Worm (Caenorhabditis elegans) whole organism, young adult: ENCODE data around the gene ccdc-149.

Experiments used
- B0261.1 ChIP-seq: sonication (generic microtip); optimal IDR thresholded peaks from 2 replicates; lab custom pipeline; 2016; ENCODE audit warnings: mild to moderate bottlenecking, missing genetic modification characterization, moderate library complexity, missing compliant biosample characterization
- B0336.3 ChIP-seq: fragments of 200-800 bp; sonication (Bioruptor generic); IDR thresholded peaks from 2 replicates; pipeline ENCODE4 v1.3.6; 2022; ENCODE audit warnings: missing genetic modification characterization, missing compliant biosample characterization
- D2030.7 ChIP-seq: fragments of 200-800 bp; sonication (Bioruptor generic); IDR thresholded peaks from 2 replicates; pipeline ENCODE4 v1.3.6; 2022; ENCODE audit warnings: missing genetic modification reagents, missing genetic modification characterization, missing compliant biosample characterization
- F10E7.11 ChIP-seq: sonication (generic microtip); optimal IDR thresholded peaks from 2 replicates; lab custom pipeline; 2017; ENCODE audit warnings: mild to moderate bottlenecking, missing genetic modification characterization, moderate library complexity, missing compliant biosample characterization
- F49E8.2 ChIP-seq: sonication (generic microtip); optimal IDR thresholded peaks from 3 replicates; lab custom pipeline; 2017; ENCODE audit warnings: missing genetic modification characterization, mild to moderate bottlenecking, missing compliant biosample characterization, antibody characterized with exemption, moderate library complexity; ENCODE audit not compliant: insufficient read depth
- T26A5.8 ChIP-seq: sonication (generic microtip); optimal IDR thresholded peaks from 2 replicates; lab custom pipeline; 2016; ENCODE audit warnings: missing genetic modification characterization, missing compliant biosample characterization
- Y53F4B.3 ChIP-seq: fragments of 200-800 bp; sonication (Bioruptor generic); IDR thresholded peaks from 2 replicates; pipeline ENCODE4 v1.3.6; 2022; ENCODE audit warnings: missing genetic modification reagents, missing genetic modification characterization, missing compliant biosample characterization
- Y53G8AR.9 ChIP-seq: fragments of 200-800 bp; sonication (Bioruptor generic); conservative IDR thresholded peaks from 2 replicates; pipeline ENCODE4 v1.3.6; 2022; ENCODE audit warnings: missing genetic modification reagents, missing genetic modification characterization, missing compliant biosample characterization
- Y56A3A.18 ChIP-seq: fragments of 200-800 bp; sonication (Bioruptor generic); IDR thresholded peaks from 2 replicates; pipeline ENCODE4 v1.3.6; 2022; ENCODE audit warnings: missing genetic modification reagents, missing genetic modification characterization, missing compliant biosample characterization
- Y79H2A.3 ChIP-seq: fragments of 200-800 bp; sonication (Bioruptor generic); conservative IDR thresholded peaks from 2 replicates; pipeline ENCODE4 v1.3.6; 2022; ENCODE audit warnings: missing genetic modification reagents, missing genetic modification characterization, missing compliant biosample characterization
- ama-1 ChIP-seq, 3 experiments: fragments of 150-350 bp in 1 of 3; sonication (generic microtip) in 2 of 3; optimal IDR thresholded peaks; 2 replicates each; lab custom pipeline; 2014 to 2018; ENCODE audit warnings: missing biosample characterization in 2 of 3, missing genetic modification characterization in 2 of 3, missing genetic modification reagents in 2 of 3
- atf-7 ChIP-seq: sonication (generic microtip); optimal IDR thresholded peaks from 2 replicates; lab custom pipeline; 2017; ENCODE audit warnings: mild to moderate bottlenecking, missing genetic modification characterization, missing compliant biosample characterization
- attf-3 ChIP-seq: fragments of 200-800 bp; sonication (Bioruptor generic); conservative IDR thresholded peaks from 2 replicates; pipeline ENCODE4 v1.3.6; 2022; ENCODE audit warnings: missing genetic modification reagents, missing genetic modification characterization, missing compliant biosample characterization
- die-1 ChIP-seq: sonication (generic microtip); optimal IDR thresholded peaks from 2 replicates; lab custom pipeline; 2016; ENCODE audit warnings: missing genotype, mild to moderate bottlenecking, missing genetic modification characterization, missing compliant biosample characterization
- dpff-1 ChIP-seq: sonication (generic microtip); optimal IDR thresholded peaks from 2 replicates; lab custom pipeline; 2017; ENCODE audit warnings: mild to moderate bottlenecking, missing genetic modification characterization, missing compliant biosample characterization
- ekl-4 ChIP-seq: fragments of 200-800 bp; sonication (Bioruptor generic); IDR thresholded peaks from 2 replicates; pipeline ENCODE4 v1.3.6; 2022; ENCODE audit warnings: missing genetic modification reagents, missing genetic modification characterization, missing compliant biosample characterization
- gei-17 ChIP-seq: fragments of 200-800 bp; sonication (Bioruptor generic); optimal IDR thresholded peaks from 2 replicates; lab custom pipeline; 2018; ENCODE audit warnings: mild to moderate bottlenecking, missing genetic modification characterization, missing compliant biosample characterization
- hmg-20 ChIP-seq: fragments of 200-800 bp; sonication (Bioruptor generic); IDR thresholded peaks from 2 replicates; pipeline ENCODE4 v1.3.6; 2022; ENCODE audit warnings: missing genetic modification reagents, missing genetic modification characterization, missing compliant biosample characterization
- hrde-1 ChIP-seq: sonication (generic microtip); optimal IDR thresholded peaks from 2 replicates; lab custom pipeline; 2016; ENCODE audit warnings: missing genetic modification characterization, mild to moderate bottlenecking, missing compliant biosample characterization, moderate library complexity, missing genotype, missing genetic modification reagents, borderline replicate concordance
- lin-35 ChIP-seq, 3 experiments: fragments of 150-350 bp in 2 of 3; sonication (generic microtip) in 1 of 3; optimal IDR thresholded peaks; 2 replicates each; lab custom pipeline; 2014 to 2018; ENCODE audit warnings: missing biosample characterization in 3 of 3, missing genetic modification characterization in 3 of 3, missing genetic modification reagents in 3 of 3
- lin-54 ChIP-seq: fragments of 200-800 bp; sonication (Bioruptor generic); optimal IDR thresholded peaks from 2 replicates; lab custom pipeline; 2018; ENCODE audit warnings: mild to moderate bottlenecking, missing genetic modification characterization, missing compliant biosample characterization
- madf-10 ChIP-seq: sonication (generic microtip); optimal IDR thresholded peaks from 2 replicates; lab custom pipeline; 2016; ENCODE audit warnings: mild to moderate bottlenecking, missing genetic modification characterization, missing compliant biosample characterization
- madf-3 ChIP-seq: fragments of 200-800 bp; sonication (Bioruptor generic); IDR thresholded peaks from 2 replicates; pipeline ENCODE4 v1.3.6; 2022; ENCODE audit warnings: missing genetic modification reagents, missing genetic modification characterization, missing compliant biosample characterization
- nfyb-1 ChIP-seq: fragments of 200-800 bp; sonication (Bioruptor generic); IDR thresholded peaks from 2 replicates; pipeline ENCODE4 v1.3.6; 2022; ENCODE audit warnings: missing genetic modification reagents, missing genetic modification characterization, missing compliant biosample characterization
- nhr-179 ChIP-seq: sonication (generic microtip); optimal IDR thresholded peaks from 2 replicates; lab custom pipeline; 2016; ENCODE audit warnings: mild to moderate bottlenecking, missing genetic modification characterization, missing compliant biosample characterization
- nhr-27 ChIP-seq: fragments of 200-800 bp; sonication (Bioruptor generic); optimal IDR thresholded peaks from 2 replicates; lab custom pipeline; 2018; ENCODE audit warnings: mild to moderate bottlenecking, missing genetic modification characterization, moderate library complexity, missing compliant biosample characterization
- rcor-1 ChIP-seq: fragments of 200-800 bp; sonication (Bioruptor generic); IDR thresholded peaks from 2 replicates; pipeline ENCODE4 v1.3.6; 2022; ENCODE audit warnings: missing genetic modification reagents, missing genetic modification characterization, missing compliant biosample characterization
- rec-8 ChIP-seq, 2 experiments: sonication (generic microtip); optimal IDR thresholded peaks; 2 replicates each; lab custom pipeline; 2016; ENCODE audit warnings: mild to moderate bottlenecking in 2 of 2, missing genetic modification characterization in 2 of 2, missing genetic modification reagents in 2 of 2, missing genotype in 2 of 2, missing biosample characterization in 1 of 2, missing compliant biosample characterization in 1 of 2, moderate library complexity in 1 of 2
- repo-1 ChIP-seq: sonication (generic microtip); optimal IDR thresholded peaks from 2 replicates; lab custom pipeline; 2017; ENCODE audit warnings: mild to moderate bottlenecking, missing genetic modification characterization, missing compliant biosample characterization
- rpc-1 ChIP-seq, 2 experiments: fragments of 150-350 bp in 1 of 2; sonication (generic microtip) in 1 of 2; optimal IDR thresholded peaks; 2 replicates each; lab custom pipeline; 2014 to 2018; ENCODE audit warnings: missing biosample characterization in 1 of 2, missing genetic modification characterization in 1 of 2, missing genetic modification reagents in 1 of 2, missing genotype in 1 of 2
- sdz-38 ChIP-seq: sonication (generic microtip); optimal IDR thresholded peaks from 2 replicates; lab custom pipeline; 2016; ENCODE audit warnings: missing genotype, missing genetic modification characterization, missing compliant biosample characterization
- sea-2 ChIP-seq: fragments of 200-800 bp; sonication (Bioruptor generic); IDR thresholded peaks from 2 replicates; pipeline ENCODE4 v1.3.6; 2022; ENCODE audit warnings: missing genetic modification characterization, missing compliant biosample characterization
- snpc-1.3 ChIP-seq: sonication (generic microtip); optimal IDR thresholded peaks from 2 replicates; lab custom pipeline; 2017; ENCODE audit warnings: missing genetic modification characterization, mild to moderate bottlenecking, missing compliant biosample characterization, antibody characterized with exemption, moderate library complexity, missing genotype, missing genetic modification reagents; ENCODE audit not compliant: insufficient read depth
- snpc-3.4 ChIP-seq: sonication (generic microtip); optimal IDR thresholded peaks from 2 replicates; lab custom pipeline; 2017; ENCODE audit warnings: missing genetic modification characterization, mild to moderate bottlenecking, missing compliant biosample characterization, antibody characterized with exemption, moderate library complexity, missing genotype, missing genetic modification reagents
- unc-130 ChIP-seq: sonication (generic microtip); optimal IDR thresholded peaks from 2 replicates; lab custom pipeline; 2016; ENCODE audit warnings: missing genetic modification reagents, missing genetic modification characterization, missing compliant biosample characterization
- unc-62 ChIP-seq: fragments of 150-350 bp; optimal IDR thresholded peaks from 2 replicates; lab custom pipeline; 2014; ENCODE audit warnings: missing biosample characterization, missing genetic modification reagents, missing genetic modification characterization
- zfh-2 ChIP-seq: fragments of 200-800 bp; sonication (Bioruptor generic); conservative IDR thresholded peaks from 2 replicates; pipeline ENCODE4 v1.3.6; 2022; ENCODE audit warnings: missing genetic modification reagents, missing genetic modification characterization, missing compliant biosample characterization
- ztf-26 ChIP-seq: sonication (generic microtip); optimal IDR thresholded peaks from 2 replicates; lab custom pipeline; 2017; ENCODE audit warnings: missing genetic modification characterization, missing compliant biosample characterization
- ztf-28 ChIP-seq: fragments of 200-800 bp; sonication (Bioruptor generic); IDR thresholded peaks from 2 replicates; pipeline ENCODE4 v1.3.6; 2022; ENCODE audit warnings: missing genetic modification reagents, missing genetic modification characterization, missing compliant biosample characterization
- ztf-6 ChIP-seq: fragments of 200-800 bp; sonication (Bioruptor generic); IDR thresholded peaks from 2 replicates; pipeline ENCODE4 v1.3.6; 2022; ENCODE audit warnings: missing genetic modification reagents, missing genetic modification characterization, missing compliant biosample characterization

ccdc-149 gene

ce11 chrX:11551808-11552207, 40.6 kb upstream of the ccdc-149 start (continued):
- no peak for TF ChIP-seq lin-54 (GFP tag; lab: Kevin White, UChicago)

ce11 chrX:11548308-11548707, 37.1 kb upstream of the ccdc-149 start, which contains the start of gene mig-2:
mig-2 (plus strand) TSS chrX:11548608.
- no peak for TF ChIP-seq D2030.7 (GFP tag; lab: Robert Waterston, UW)
- no peak for TF ChIP-seq F49E8.2 (tag; lab: Kevin White, UChicago)
- TF ChIP-seq unc-130 (GFP tag; lab: Kevin White, UChicago), result no peak
- TF ChIP-seq nhr-179 (tag; lab: Kevin White, UChicago), result no peak
- TF ChIP-seq atf-7, result no peak
- no peak for TF ChIP-seq rec-8 (tag; optimal IDR thresholded peaks at IDR 0.05; lab: Kevin White, UChicago)
- no peak for TF ChIP-seq sea-2 (GFP tag; lab: Robert Waterston, UW)
- TF ChIP-seq lin-35 (GFP tag; optimal IDR thresholded peaks at IDR 0.05; lab: Kevin White, UChicago), result no peak
- no peak for TF ChIP-seq ztf-26 (tag; lab: Kevin White, UChicago)
- TF ChIP-seq zfh-2 (GFP tag; lab: Robert Waterston, UW), result no peak
- TF ChIP-seq rpc-1 (optimal IDR thresholded peaks at IDR 0.05; lab: Kevin White, UChicago), result no peak
- no peak for TF ChIP-seq rpc-1 (tag; optimal IDR thresholded peaks at IDR 0.05; lab: Kevin White, UChicago)
- no peak for TF ChIP-seq ekl-4
- TF ChIP-seq Y79H2A.3, result no peak

ce11 chrX:11547442-11548023, 36.3 kb upstream of the ccdc-149 start:
- TF ChIP-seq Y53G8AR.9 (GFP tag; lab: Robert Waterston, UW), result no peak
- no peak for TF ChIP-seq ama-1 (optimal IDR thresholded peaks at IDR 0.05; lab: Kevin White, UChicago)
- TF ChIP-seq ama-1 (GFP tag; optimal IDR thresholded peaks at IDR 0.05; lab: Kevin White, UChicago), result no peak
- no peak for TF ChIP-seq sdz-38
- no peak for TF ChIP-seq lin-54 (GFP tag; lab: Kevin White, UChicago)
- TF ChIP-seq repo-1 (tag; lab: Kevin White, UChicago), result no peak
- no peak for TF ChIP-seq lin-35 (GFP tag; optimal IDR thresholded peaks at IDR 0.05; lab: Kevin White, UChicago)
- TF ChIP-seq unc-130 (GFP tag; lab: Kevin White, UChicago), result no peak
- no peak for TF ChIP-seq madf-3 (GFP tag; lab: Robert Waterston, UW)
- no peak for TF ChIP-seq snpc-3.4 (tag; lab: Kevin White, UChicago)
- no peak for TF ChIP-seq rpc-1 (optimal IDR thresholded peaks at IDR 0.05; lab: Kevin White, UChicago)
- no peak for TF ChIP-seq rpc-1 (tag; optimal IDR thresholded peaks at IDR 0.05; lab: Kevin White, UChicago)
- no peak for TF ChIP-seq nhr-27 (tag; lab: Kevin White, UChicago)
- TF ChIP-seq attf-3, result no peak
- no peak for TF ChIP-seq Y53F4B.3 (GFP tag; lab: Robert Waterston, UW)
- TF ChIP-seq T26A5.8, result no peak
- TF ChIP-seq F10E7.11 (tag; lab: Kevin White, UChicago), result no peak

- TF ChIP-seq rcor-1, result peak; percentile 56; the same call in 1 of the 2 replicates
- TF ChIP-seq snpc-1.3 (tag; lab: Kevin White, UChicago), result no peak
- TF ChIP-seq die-1 (tag; lab: Kevin White, UChicago), result no peak
- TF ChIP-seq B0336.3, result peak; percentile 65; the same call in 1 of the 2 replicates
- no peak for TF ChIP-seq Y79H2A.3
- TF ChIP-seq madf-10 (tag; lab: Kevin White, UChicago), result no peak
- TF ChIP-seq nfyb-1 (GFP tag; lab: Robert Waterston, UW), result 0 out of 2 replicates have a peak, but pooled peaks have one; percentile 21
- no peak for TF ChIP-seq B0261.1 (tag; lab: Kevin White, UChicago)
- 0 out of 2 replicates have a peak, but pooled peaks have one; percentile 27 for TF ChIP-seq Y56A3A.18
- no peak for TF ChIP-seq hrde-1 (tag; lab: Kevin White, UChicago)
- TF ChIP-seq ekl-4, result no peak
- TF ChIP-seq ztf-28, result no peak
- TF ChIP-seq unc-62 (GFP tag; lab: Kevin White, UChicago), result peak; percentile 26
- TF ChIP-seq ztf-6 (GFP tag; lab: Robert Waterston, UW), result no peak
- TF ChIP-seq repo-1 (tag; lab: Kevin White, UChicago), result no peak
- TF ChIP-seq hmg-20 (GFP tag; lab: Robert Waterston, UW), result no peak
- TF ChIP-seq gei-17, result peak; percentile 31
- TF ChIP-seq dpff-1, result no peak
These were observed 35.4 kb upstream of the ccdc-149 start, which contains the start of gene selt-1.1 for ce11 chrX:11546445-11547275. selt-1.1 (minus strand) TSS chrX:11546495.
